Fruit fly (Drosophila melanogaster): ENCODE data around the gene trx.
A peak's percentile ranks its signal among the peaks of the same experiment; 100 is the strongest.

Gene trx

dm6 chr3R:14214776-14215175 is 71.9 kb downstream of the trx start, which contains the start of gene Dop1R1:
Dop1R1 (minus strand) TSS chr3R:14214810.
- TF ChIP-seq CG12605 (GFP tag; IDR thresholded peaks at IDR 0.05): peak; percentile 92
- TF ChIP-seq CG32121 (GFP tag; IDR thresholded peaks at IDR 0.05): no peak
- TF ChIP-seq CG8301 (tag; optimal IDR thresholded peaks at IDR 0.05): no peak
